Worm (Caenorhabditis elegans): Measurements from ENCODE around the gene T27E7.9.
A peak's percentile ranks its signal among the peaks of the same experiment; 100 is the strongest.

Gene T27E7.9

ce11 chrIV:14525272-14526162 lies 23.7 kb downstream of the T27E7.9 start:
- peak; percentile 53 for TF ChIP-seq snpc-4 (tag; optimal IDR thresholded peaks at IDR 0.05)

ce11 chrIV:14523568-14523967 lies 25.6 kb downstream of the T27E7.9 start, which contains the start of gene srh-63:
TSS of gene srh-63 (plus strand) at chrIV:14523868.
- TF ChIP-seq unc-39 (tag; optimal IDR thresholded peaks at IDR 0.05) = no peak
- TF ChIP-seq daf-12 (tag; optimal IDR thresholded peaks at IDR 0.05) = no peak
- no peak for TF ChIP-seq unc-62 (GFP tag; optimal IDR thresholded peaks at IDR 0.05)
- TF ChIP-seq nhr-67 (tag; optimal IDR thresholded peaks at IDR 0.05) = no peak
- TF ChIP-seq nhr-25 (tag; optimal IDR thresholded peaks at IDR 0.05) = no peak
- no peak for TF ChIP-seq pha-4 (tag; optimal IDR thresholded peaks at IDR 0.05)

- TF ChIP-seq fkh-2 (tag; optimal IDR thresholded peaks at IDR 0.05) = no peak
- TF ChIP-seq ama-1 (optimal IDR thresholded peaks at IDR 0.05) = no peak
- no peak for TF ChIP-seq elt-2 (tag; optimal IDR thresholded peaks at IDR 0.05)
- TF ChIP-seq ceh-82 (tag; optimal IDR thresholded peaks at IDR 0.05) = no peak
- TF ChIP-seq eor-1 (tag; optimal IDR thresholded peaks at IDR 0.05) = no peak
- TF ChIP-seq fkh-10 (GFP tag; optimal IDR thresholded peaks at IDR 0.05) = no peak
- TF ChIP-seq ztf-4 (tag; optimal IDR thresholded peaks at IDR 0.05) = no peak
- no peak for TF ChIP-seq mml-1 (tag; optimal IDR thresholded peaks at IDR 0.05)
- no peak for TF ChIP-seq ceh-16 (tag; optimal IDR thresholded peaks at IDR 0.05)
- TF ChIP-seq tbx-2 (tag; optimal IDR thresholded peaks at IDR 0.05) = no peak
- TF ChIP-seq nhr-67 (tag; optimal IDR thresholded peaks at IDR 0.05) = no peak
- no peak for TF ChIP-seq lin-39 (tag; optimal IDR thresholded peaks at IDR 0.05)
- no peak for TF ChIP-seq ZK546.5 (tag; optimal IDR thresholded peaks at IDR 0.05)
- no peak for TF ChIP-seq elt-1 (tag; optimal IDR thresholded peaks at IDR 0.05)
- TF ChIP-seq nhr-43 (tag; optimal IDR thresholded peaks at IDR 0.05; ENCODE audit: poor library complexity, severe bottlenecking) = no peak
- no peak for TF ChIP-seq snpc-4 (tag; optimal IDR thresholded peaks at IDR 0.05)
These were observed 29.8 kb downstream of the T27E7.9 start, which contains the start of the genes Y57G11A.2 and T27E7.1 for ce11 chrIV:14519423-14519822. TSS of gene Y57G11A.2 (minus strand) at chrIV:14519523. TSS of gene T27E7.1 (plus strand) at chrIV:14519759.

- TF ChIP-seq nhr-237 (tag; optimal IDR thresholded peaks at IDR 0.05) = no peak
- no peak for TF ChIP-seq ama-1 (optimal IDR thresholded peaks at IDR 0.05)
- TF ChIP-seq mdl-1 (tag; optimal IDR thresholded peaks at IDR 0.05) = no peak
- no peak for TF ChIP-seq elt-2 (tag; optimal IDR thresholded peaks at IDR 0.05)
- no peak for TF ChIP-seq ceh-9 (tag; optimal IDR thresholded peaks at IDR 0.05)
- TF ChIP-seq unc-39 (tag; optimal IDR thresholded peaks at IDR 0.05) = no peak
- TF ChIP-seq ZK546.5 (tag; optimal IDR thresholded peaks at IDR 0.05) = no peak
- TF ChIP-seq nhr-23 (tag; optimal IDR thresholded peaks at IDR 0.05) = no peak
- TF ChIP-seq ceh-16 (tag; optimal IDR thresholded peaks at IDR 0.05) = no peak
These were observed 34.0 kb downstream of the T27E7.9 start for ce11 chrIV:14515162-14515561.

- TF ChIP-seq ztf-4 (tag; optimal IDR thresholded peaks at IDR 0.05) (no peak), nfya-1 (tag; optimal IDR thresholded peaks at IDR 0.05; ENCODE audit: insufficient read depth) (no peak), nhr-43 (tag; optimal IDR thresholded peaks at IDR 0.05; ENCODE audit: poor library complexity, severe bottlenecking) (no peak), nhr-67 (tag; optimal IDR thresholded peaks at IDR 0.05) (no peak), egl-27 (tag; optimal IDR thresholded peaks at IDR 0.05) (no peak), tbx-2 (tag; optimal IDR thresholded peaks at IDR 0.05) (no peak), pha-4 (tag; optimal IDR thresholded peaks at IDR 0.05) (no peak), skn-1 (tag; optimal IDR thresholded peaks at IDR 0.05) (no peak), daf-12 (tag; optimal IDR thresholded peaks at IDR 0.05) (no peak), eor-1 (tag; optimal IDR thresholded peaks at IDR 0.05) (no peak), hmg-11 (tag; optimal IDR thresholded peaks at IDR 0.05) (no peak), ama-1 (optimal IDR thresholded peaks at IDR 0.05) (no peak), elt-2 (tag; optimal IDR thresholded peaks at IDR 0.05) (no peak), zag-1 (tag; optimal IDR thresholded peaks at IDR 0.05) (no peak), pqm-1 (tag; optimal IDR thresholded peaks at IDR 0.05) (no peak), egl-5 (tag; optimal IDR thresholded peaks at IDR 0.05) (no peak), ZK546.5 (tag; optimal IDR thresholded peaks at IDR 0.05) (no peak), elt-1 (tag; optimal IDR thresholded peaks at IDR 0.05) (no peak), lin-15B (tag; optimal IDR thresholded peaks at IDR 0.05) (no peak), fos-1 (tag; optimal IDR thresholded peaks at IDR 0.05) (no peak)
These were observed 36.8 kb downstream of the T27E7.9 start, which contains the start of gene Y57G11A.5 for ce11 chrIV:14512405-14512804. TSS of gene Y57G11A.5 (minus strand) at chrIV:14512505.
